Worm (Caenorhabditis elegans): ENCODE results near the gene C55A6.10.
"Not testable (repeated sequence)": the region's sequence is repeated elsewhere in the genome, so short reads cannot be mapped to it uniquely, and the experiment has no call there.

DNA sequence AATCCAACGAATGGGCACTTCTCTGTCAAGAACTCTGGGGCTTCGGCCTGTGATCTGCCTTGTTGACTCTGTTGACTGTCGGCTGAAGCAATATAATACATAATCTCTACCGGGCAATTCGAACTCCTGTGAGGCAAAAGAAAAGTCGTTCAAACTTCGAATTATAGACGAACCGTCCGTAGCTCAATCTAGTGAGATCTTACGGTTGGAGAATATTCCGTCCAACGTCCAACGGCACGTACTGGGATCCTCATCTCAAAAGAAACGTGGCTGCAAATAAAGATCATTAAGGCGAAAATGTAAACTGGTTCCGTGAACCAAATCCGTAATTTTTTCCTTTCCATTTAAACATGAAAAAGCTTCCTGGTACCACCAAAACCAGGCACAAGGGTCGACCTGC, 24.4 kb upstream of the C55A6.10 start, which contains the start of gene T11F9.14:
- TF ChIP-seq him-1, W03F9.2, dao-5 (tag; optimal IDR thresholded peaks at IDR 0.05): not testable (repeated sequence)
